Worm (Caenorhabditis elegans) whole organism, L1 larva: Measurements from ENCODE around the gene latd-1.

Experiments used
- ama-1 ChIP-seq: fragments of 150-350 bp; optimal IDR thresholded peaks from 2 replicates; lab custom pipeline; 2014
- fos-1 ChIP-seq: fragments of 150-350 bp; optimal IDR thresholded peaks from 2 replicates; lab custom pipeline; 2014; ENCODE audit warnings: missing biosample characterization, missing genetic modification characterization
- irx-1 ChIP-seq: sonication (generic microtip); optimal IDR thresholded peaks from 2 replicates; lab custom pipeline; 2016; ENCODE audit warnings: missing genetic modification characterization, missing compliant biosample characterization
- lin-39 ChIP-seq: fragments of 150-350 bp; optimal IDR thresholded peaks from 2 replicates; lab custom pipeline; 2014; ENCODE audit warnings: missing biosample characterization, missing genetic modification reagents, missing genetic modification characterization
- lsy-2 ChIP-seq, 2 experiments: fragments of 150-350 bp; optimal IDR thresholded peaks; 2 replicates each; lab custom pipeline; 2014; ENCODE audit warnings: missing biosample characterization in 2 of 2, missing genetic modification characterization in 2 of 2
- nhr-237 ChIP-seq: fragments of 150-350 bp; optimal IDR thresholded peaks from 2 replicates; lab custom pipeline; 2014; ENCODE audit warnings: missing biosample characterization, missing genetic modification characterization
- nhr-28 ChIP-seq: fragments of 150-350 bp; optimal IDR thresholded peaks from 2 replicates; lab custom pipeline; 2014; ENCODE audit warnings: missing biosample characterization, missing genetic modification characterization
- unc-62 ChIP-seq: fragments of 150-350 bp; optimal IDR thresholded peaks from 2 replicates; lab custom pipeline; 2014; ENCODE audit warnings: missing biosample characterization, missing genetic modification reagents, missing genetic modification characterization

DNA sequence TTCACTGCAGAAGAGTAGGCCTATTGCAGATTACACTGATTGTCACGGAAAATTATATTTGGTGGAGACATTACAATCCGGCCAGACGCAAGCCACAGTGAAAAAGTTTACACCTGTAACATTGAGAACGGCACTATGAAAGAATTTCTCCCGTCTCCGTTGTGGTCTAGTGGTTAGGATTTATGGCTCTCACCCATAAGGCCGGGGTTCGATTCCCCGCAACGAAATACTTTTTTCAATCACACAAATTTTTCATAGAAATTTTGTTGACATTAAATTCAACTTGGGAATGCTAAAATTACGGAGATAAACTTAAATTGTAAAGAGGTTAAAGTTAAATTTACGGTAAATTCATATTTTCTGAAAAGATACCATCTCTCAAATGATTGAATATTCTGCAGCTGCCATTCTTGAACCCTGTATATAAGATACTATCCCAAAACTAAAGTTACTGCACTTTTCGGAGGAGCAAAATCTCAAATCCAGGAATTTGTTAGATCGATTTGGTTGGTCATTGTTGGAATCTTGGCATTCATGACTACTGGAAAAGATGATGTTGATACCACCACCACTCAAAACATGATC, 8.9 kb upstream of the latd-1 start, which contains the start of gene C39D10.1:
- no peak for TF ChIP-seq nhr-28 (tag; lab: Kevin White, UChicago)
- TF ChIP-seq irx-1, result no peak
- no peak for TF ChIP-seq unc-62 (GFP tag; lab: Kevin White, UChicago)
- TF ChIP-seq nhr-237, result no peak
- TF ChIP-seq fos-1 (tag; lab: Kevin White, UChicago), result no peak
- TF ChIP-seq lsy-2 (tag; optimal IDR thresholded peaks at IDR 0.05; lab: Kevin White, UChicago), result no peak
- TF ChIP-seq ama-1 (lab: Kevin White, UChicago), result no peak
- TF ChIP-seq lin-39 (tag; lab: Kevin White, UChicago), result no peak
